Worm (Caenorhabditis elegans): ENCODE results near the gene Y69A2AR.1.

Gene Y69A2AR.1

DNA sequence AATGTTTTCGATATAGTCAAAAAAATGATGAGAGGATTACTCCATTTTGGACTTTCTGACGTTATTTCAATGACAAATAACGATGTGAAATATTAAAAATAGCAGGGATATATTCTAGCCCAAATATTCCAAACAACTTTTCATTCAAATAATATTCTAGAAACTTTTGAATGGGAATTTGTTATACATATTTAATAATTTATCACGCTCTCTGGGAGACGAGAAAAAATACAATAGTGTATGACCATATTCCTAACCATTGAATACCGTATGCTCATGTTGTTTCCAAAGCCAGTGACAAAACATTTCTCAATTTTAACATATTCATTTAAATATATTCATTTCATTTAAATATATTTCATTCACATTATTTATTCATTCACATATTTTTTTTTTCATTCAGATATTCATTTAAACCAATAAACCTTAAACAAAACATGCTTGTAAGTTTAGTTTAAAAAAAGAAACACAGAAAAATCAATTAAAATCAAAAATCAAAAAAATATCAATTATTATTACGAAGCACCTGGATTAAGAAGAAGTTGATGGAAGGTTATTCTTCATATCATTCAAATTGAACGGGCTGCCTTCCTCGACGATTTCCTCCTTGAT is 42.8 kb downstream of the Y69A2AR.1 start (continued):
- TF ChIP-seq lin-1 (GFP tag; IDR thresholded peaks at IDR 0.05) = peak; percentile 93
- TF ChIP-seq dmd-9 (GFP tag; IDR thresholded peaks at IDR 0.05) = 0 out of 2 replicates have a peak, but pooled peaks have one; percentile 23
- TF ChIP-seq daf-12 (tag; optimal IDR thresholded peaks at IDR 0.05) = no peak
- TF ChIP-seq aha-1 (tag) = peak; percentile 23
- peak; percentile 84 for TF ChIP-seq Y105C5A.15 (GFP tag; IDR thresholded peaks at IDR 0.05)
- no peak for TF ChIP-seq sdz-12 (GFP tag; optimal IDR thresholded peaks at IDR 0.05)
- TF ChIP-seq lsy-2 (tag; optimal IDR thresholded peaks at IDR 0.05) = peak in 1 of 2 experiments; percentile 74
- no peak for TF ChIP-seq ceh-44 (GFP tag; IDR thresholded peaks at IDR 0.05)
- TF ChIP-seq zag-1 (tag; optimal IDR thresholded peaks at IDR 0.05) = no peak
- TF ChIP-seq daf-19 (GFP tag; conservative IDR thresholded peaks at IDR 0.05) = peak; percentile 90
- TF ChIP-seq nhr-48 (tag; optimal IDR thresholded peaks at IDR 0.05) = no peak
- TF ChIP-seq tag-97 (GFP tag; IDR thresholded peaks at IDR 0.05) = no peak
- peak; percentile 85; the same call in 1 of the 2 replicates for TF ChIP-seq pha-4 (GFP tag; IDR thresholded peaks at IDR 0.05)
- TF ChIP-seq pha-4 (tag; optimal IDR thresholded peaks at IDR 0.05) = no peak
- TF ChIP-seq R02D3.7 (tag; optimal IDR thresholded peaks at IDR 0.05) = no peak
- no peak for TF ChIP-seq spr-3 (GFP tag; optimal IDR thresholded peaks at IDR 0.05)
- peak; percentile 80 for TF ChIP-seq T20F7.1 (GFP tag; optimal IDR thresholded peaks at IDR 0.05)
- TF ChIP-seq fkh-10 (GFP tag; optimal IDR thresholded peaks at IDR 0.05) = no peak
- no peak for TF ChIP-seq vab-7 (GFP tag; IDR thresholded peaks at IDR 0.05)
- peak; percentile 92 for TF ChIP-seq dve-1 (tag; optimal IDR thresholded peaks at IDR 0.05; ENCODE audit: insufficient read depth)
- TF ChIP-seq spr-1 (tag; optimal IDR thresholded peaks at IDR 0.05) = no peak
- no peak for TF ChIP-seq ztf-7 (tag; optimal IDR thresholded peaks at IDR 0.05)
- no peak for TF ChIP-seq dpl-1 (GFP tag; optimal IDR thresholded peaks at IDR 0.05)
- peak; percentile 62 for TF ChIP-seq lim-7 (GFP tag; IDR thresholded peaks at IDR 0.05)
- TF ChIP-seq gei-8 (GFP tag; optimal IDR thresholded peaks at IDR 0.05) = no peak
- TF ChIP-seq hmg-1.1 (GFP tag; IDR thresholded peaks at IDR 0.05) = no peak
- no peak for TF ChIP-seq hif-1 (tag; optimal IDR thresholded peaks at IDR 0.05)
- TF ChIP-seq pqm-1 (tag; optimal IDR thresholded peaks at IDR 0.05) = no peak
- TF ChIP-seq hlh-30 (tag; optimal IDR thresholded peaks at IDR 0.05; ENCODE audit: insufficient read depth) = peak; percentile 27
- TF ChIP-seq D1046.2 (GFP tag; IDR thresholded peaks at IDR 0.05) = 0 out of 2 replicates have a peak, but pooled peaks have one; percentile 37
- no peak for TF ChIP-seq duxl-1 (tag; optimal IDR thresholded peaks at IDR 0.05; ENCODE audit: poor library complexity)
- 0 out of 2 replicates have a peak, but pooled peaks have one; percentile 63 for TF ChIP-seq dmd-8 (GFP tag; IDR thresholded peaks at IDR 0.05)
- TF ChIP-seq F44E2.7 (GFP tag; IDR thresholded peaks at IDR 0.05) = no peak
- TF ChIP-seq F37D6.2 (tag; optimal IDR thresholded peaks at IDR 0.05) = no peak
- no peak for TF ChIP-seq unc-39 (tag; optimal IDR thresholded peaks at IDR 0.05)
- no peak for TF ChIP-seq F49E8.2 (tag; optimal IDR thresholded peaks at IDR 0.05; ENCODE audit: borderline replicate concordance)
- TF ChIP-seq saeg-2 (GFP tag; IDR thresholded peaks at IDR 0.05) = 0 out of 2 replicates have a peak, but pooled peaks have one; percentile 16
- TF ChIP-seq ceh-82 (tag; optimal IDR thresholded peaks at IDR 0.05) = no peak
- TF ChIP-seq lir-3 (tag; optimal IDR thresholded peaks at IDR 0.05) = no peak
- no peak; the same call in 1 of the 2 replicates for TF ChIP-seq mdt-29 (GFP tag; IDR thresholded peaks at IDR 0.05)
- no peak for TF ChIP-seq ces-1 (GFP tag; optimal IDR thresholded peaks at IDR 0.05)
- TF ChIP-seq madf-9 (GFP tag; conservative IDR thresholded peaks at IDR 0.05) = peak; percentile 72
- no peak; the same call in none of the 2 replicates for TF ChIP-seq T26A8.4 (GFP tag; IDR thresholded peaks at IDR 0.05)
- TF ChIP-seq snpc-1.2 (GFP tag; IDR thresholded peaks at IDR 0.05) = peak; percentile 67; the same call in 1 of the 2 replicates
- no peak for TF ChIP-seq unc-130 (GFP tag; optimal IDR thresholded peaks at IDR 0.05)
- TF ChIP-seq zfp-3 (GFP tag; conservative IDR thresholded peaks at IDR 0.05) = peak; percentile 99
- TF ChIP-seq mdl-1 (tag; optimal IDR thresholded peaks at IDR 0.05) = no peak
- no peak for TF ChIP-seq jun-1 (tag; optimal IDR thresholded peaks at IDR 0.05)
- TF ChIP-seq lin-39 (tag; optimal IDR thresholded peaks at IDR 0.05) = no peak
- TF ChIP-seq ceh-62 (tag; optimal IDR thresholded peaks at IDR 0.05) = no peak

Measured in whole organism, L4 larva.